Worm (Caenorhabditis elegans) whole organism, mixed stage, embryonic: ENCODE results near the gene nspd-4.

Experiments
- blmp-1 ChIP-seq: fragments of 150-350 bp; optimal IDR thresholded peaks from 2 replicates; lab custom pipeline; 2014; ENCODE audit warnings: missing biosample characterization, missing genetic modification characterization
- ceh-39 ChIP-seq: fragments of 150-350 bp; optimal IDR thresholded peaks from 2 replicates; lab custom pipeline; 2014; ENCODE audit warnings: missing biosample characterization, missing genetic modification characterization
- ceh-43 ChIP-seq: fragments of 200-800 bp; sonication (Bioruptor generic); optimal IDR thresholded peaks from 2 replicates; lab custom pipeline; 2018; ENCODE audit warnings: mild to moderate bottlenecking, missing genetic modification characterization, moderate library complexity, missing compliant biosample characterization
- ceh-83 ChIP-seq: fragments of 200-800 bp; sonication (Bioruptor generic); optimal IDR thresholded peaks from 2 replicates; lab custom pipeline; 2018; ENCODE audit warnings: mild to moderate bottlenecking, missing genetic modification characterization, missing compliant biosample characterization
- ces-1 ChIP-seq: fragments of 150-350 bp; optimal IDR thresholded peaks from 2 replicates; lab custom pipeline; 2014; ENCODE audit warnings: missing biosample characterization, missing genetic modification reagents, missing genetic modification characterization
- cnd-1 ChIP-seq: fragments of 200-800 bp; sonication (Bioruptor generic); optimal IDR thresholded peaks from 2 replicates; lab custom pipeline; 2018; ENCODE audit warnings: mild to moderate bottlenecking, missing genetic modification characterization, missing compliant biosample characterization
- drap-1 ChIP-seq: fragments of 200-800 bp; sonication (Bioruptor generic); optimal IDR thresholded peaks from 3 replicates; lab custom pipeline; 2018; ENCODE audit warnings: mild to moderate bottlenecking, missing genetic modification characterization, missing compliant biosample characterization
- elt-1 ChIP-seq: sonication (generic microtip); optimal IDR thresholded peaks from 2 replicates; lab custom pipeline; 2017; ENCODE audit warnings: missing genetic modification characterization, mild to moderate bottlenecking, missing compliant biosample characterization, antibody characterized with exemption, moderate library complexity, borderline replicate concordance; ENCODE audit not compliant: insufficient read depth
- elt-3 ChIP-seq: fragments of 150-350 bp; optimal IDR thresholded peaks from 2 replicates; lab custom pipeline; 2014; ENCODE audit warnings: missing biosample characterization, missing genetic modification characterization
- flh-1 ChIP-seq: fragments of 200-800 bp; sonication (Bioruptor generic); optimal IDR thresholded peaks from 2 replicates; lab custom pipeline; 2018; ENCODE audit warnings: mild to moderate bottlenecking, missing genetic modification characterization, moderate library complexity, missing compliant biosample characterization
- hlh-1 ChIP-seq: fragments of 150-350 bp; optimal IDR thresholded peaks from 2 replicates; lab custom pipeline; 2014; ENCODE audit warnings: missing biosample characterization, missing genetic modification reagents, missing genetic modification characterization
- lin-32 ChIP-seq: fragments of 200-800 bp; sonication (Bioruptor generic); optimal IDR thresholded peaks from 2 replicates; lab custom pipeline; 2018; ENCODE audit warnings: mild to moderate bottlenecking, missing genetic modification characterization, missing compliant biosample characterization
- lsy-2 ChIP-seq: fragments of 150-350 bp; optimal IDR thresholded peaks from 2 replicates; lab custom pipeline; 2014; ENCODE audit warnings: missing biosample characterization, missing genetic modification characterization
- mab-5 ChIP-seq: fragments of 150-350 bp; optimal IDR thresholded peaks from 2 replicates; lab custom pipeline; 2014; ENCODE audit warnings: missing biosample characterization, missing genetic modification characterization
- nhr-2 ChIP-seq: fragments of 150-350 bp; optimal IDR thresholded peaks from 2 replicates; lab custom pipeline; 2014; ENCODE audit warnings: missing biosample characterization, missing genetic modification characterization
- nhr-237 ChIP-seq: fragments of 150-350 bp; optimal IDR thresholded peaks from 2 replicates; lab custom pipeline; 2014; ENCODE audit warnings: missing biosample characterization, missing genetic modification characterization
- nhr-28 ChIP-seq: fragments of 150-350 bp; optimal IDR thresholded peaks from 2 replicates; lab custom pipeline; 2014; ENCODE audit warnings: missing biosample characterization, missing genetic modification characterization
- nhr-76 ChIP-seq: sonication (generic microtip); optimal IDR thresholded peaks from 2 replicates; lab custom pipeline; 2017; ENCODE audit warnings: missing biosample characterization, missing genetic modification characterization
- pha-4 ChIP-seq: fragments of 150-350 bp; optimal IDR thresholded peaks from 2 replicates; lab custom pipeline; 2018; ENCODE audit warnings: missing biosample characterization, missing genetic modification reagents, missing genetic modification characterization
- sem-2 ChIP-seq: fragments of 200-800 bp; sonication (Bioruptor generic); optimal IDR thresholded peaks from 2 replicates; lab custom pipeline; 2018; ENCODE audit warnings: mild to moderate bottlenecking, missing genetic modification characterization, missing compliant biosample characterization
- sptf-1 ChIP-seq: sonication (generic microtip); optimal IDR thresholded peaks from 2 replicates; lab custom pipeline; 2017; ENCODE audit warnings: mild to moderate bottlenecking, missing genetic modification characterization, moderate library complexity, missing compliant biosample characterization
- tbx-8 ChIP-seq: fragments of 200-800 bp; sonication (Bioruptor generic); optimal IDR thresholded peaks from 2 replicates; lab custom pipeline; 2018; ENCODE audit warnings: mild to moderate bottlenecking, missing genetic modification characterization, moderate library complexity, missing compliant biosample characterization
- unc-120 ChIP-seq: sonication (generic microtip); optimal IDR thresholded peaks from 2 replicates; lab custom pipeline; 2017; ENCODE audit warnings: missing genetic modification characterization, missing compliant biosample characterization; ENCODE audit not compliant: poor library complexity, severe bottlenecking
- unc-39 ChIP-seq: fragments of 150-350 bp; optimal IDR thresholded peaks from 2 replicates; lab custom pipeline; 2014; ENCODE audit warnings: missing biosample characterization, missing genetic modification characterization
- zip-8 ChIP-seq: fragments of 150-350 bp; optimal IDR thresholded peaks from 2 replicates; lab custom pipeline; 2014; ENCODE audit warnings: missing biosample characterization, missing genetic modification characterization
- ztf-11 ChIP-seq: fragments of 150-350 bp; optimal IDR thresholded peaks from 2 replicates; lab custom pipeline; 2014; ENCODE audit warnings: missing biosample characterization, missing genetic modification characterization

The nspd-4 gene

DNA sequence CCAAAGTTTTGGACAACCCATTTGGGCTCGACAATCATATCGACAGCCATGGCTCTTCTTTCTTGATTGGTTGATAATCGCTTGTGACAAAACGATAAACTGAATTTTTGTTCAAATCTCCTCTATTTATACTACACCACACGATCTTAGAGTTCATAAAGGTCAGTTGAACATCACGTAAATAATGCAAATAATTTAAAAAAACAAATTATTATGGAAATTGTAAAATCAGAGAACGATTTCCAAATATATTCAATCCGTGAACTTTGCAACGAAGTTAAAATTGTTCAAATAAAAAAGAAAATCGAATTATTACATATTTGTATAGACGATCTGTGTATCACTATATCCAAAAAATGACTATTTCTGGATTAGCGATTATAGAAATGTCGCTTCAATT, 20.9 kb downstream of the nspd-4 start, which contains the start of the genes mpst-4 and F11G11.14:
TSS of gene mpst-4 (minus strand) at position 101 of the 400 bp plus-strand sequence.
TSS of gene F11G11.14 (plus strand) at position 325 of the 400 bp plus-strand sequence.
- TF ChIP-seq nhr-76 (no peak), zip-8 (tag; lab: Kevin White, UChicago) (no peak), nhr-2 (tag; lab: Kevin White, UChicago) (no peak)

DNA sequence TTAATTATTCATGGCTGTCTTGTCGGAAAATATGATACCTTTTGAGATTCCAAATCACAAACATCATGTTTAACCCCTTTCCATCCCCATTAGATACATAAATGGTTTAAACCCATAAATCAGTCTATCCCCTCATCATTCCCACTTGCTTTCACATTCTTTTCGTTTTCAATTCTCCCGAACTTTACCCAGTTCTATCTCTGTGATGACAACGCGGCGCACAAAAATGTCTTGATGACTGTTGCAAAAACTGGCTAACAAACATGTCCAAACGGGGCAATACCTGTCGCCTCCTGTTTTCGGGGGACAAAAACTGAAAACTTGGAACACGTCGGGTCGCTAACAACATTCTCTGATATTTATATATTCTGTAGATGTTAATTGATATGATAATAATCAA, 23.6 kb downstream of the nspd-4 start:
- no peak for TF ChIP-seq unc-39 (tag; lab: Kevin White, UChicago)
- TF ChIP-seq flh-1 (GFP tag; lab: Kevin White, UChicago), result no peak
- TF ChIP-seq drap-1 (GFP tag; lab: Kevin White, UChicago), result no peak
- TF ChIP-seq sem-2 (GFP tag; lab: Kevin White, UChicago), result no peak
- no peak for TF ChIP-seq ceh-43
- TF ChIP-seq hlh-1, result no peak
- no peak for TF ChIP-seq nhr-76
- no peak for TF ChIP-seq tbx-8
- no peak for TF ChIP-seq lin-32 (GFP tag; lab: Kevin White, UChicago)
- TF ChIP-seq nhr-237 (tag; lab: Kevin White, UChicago), result no peak
- no peak for TF ChIP-seq blmp-1 (tag; lab: Kevin White, UChicago)
- TF ChIP-seq lsy-2, result no peak

ce11 chrII:4867476-4867875, 25.1 kb downstream of the nspd-4 start, which contains the start of gene col-17:
Gene col-17, minus strand, starts transcription at chrII:4867576.
- TF ChIP-seq drap-1 (GFP tag; lab: Kevin White, UChicago) (no peak), ceh-83 (GFP tag; lab: Kevin White, UChicago) (no peak), mab-5 (tag; lab: Kevin White, UChicago) (no peak), flh-1 (GFP tag; lab: Kevin White, UChicago) (no peak), elt-1 (tag; lab: Kevin White, UChicago) (no peak), nhr-237 (tag; lab: Kevin White, UChicago) (no peak)
- TF ChIP-seq, all 35 proteins: peak for 0

- TF ChIP-seq lin-32 (GFP tag; lab: Kevin White, UChicago) (no peak), lsy-2 (no peak), unc-120 (tag; lab: Kevin White, UChicago) (no peak)
Measured at ce11 chrII:4869793-4870343, 27.5 kb downstream of the nspd-4 start.

- TF ChIP-seq unc-39 (tag; lab: Kevin White, UChicago), result no peak
Measured at ce11 chrII:4870691-4871090, 28.3 kb downstream of the nspd-4 start, which contains the start of gene col-20. Gene col-20, minus strand, starts transcription at chrII:4870791.

DNA sequence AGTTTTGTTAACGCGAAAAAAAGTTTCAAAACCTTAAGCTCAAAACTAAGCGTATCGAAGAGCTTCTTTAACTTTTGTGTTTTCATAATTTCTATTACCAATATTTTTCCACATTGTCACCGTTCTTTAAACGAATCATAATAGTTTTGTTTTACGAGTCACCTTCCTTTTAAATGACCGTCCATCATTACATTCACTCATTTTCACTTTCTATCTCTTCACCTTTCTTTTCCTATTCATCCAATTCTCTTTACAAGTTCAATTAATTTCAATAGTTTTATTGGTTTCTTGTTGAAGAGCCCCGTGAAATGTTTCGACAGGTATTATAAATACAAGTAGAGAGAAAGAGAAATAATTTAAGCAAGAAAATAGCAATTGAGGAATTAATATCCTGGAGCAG, 29.4 kb downstream of the nspd-4 start:
- TF ChIP-seq elt-1 (tag; lab: Kevin White, UChicago) (no peak), unc-39 (tag; lab: Kevin White, UChicago) (no peak), pha-4 (tag; lab: Kevin White, UChicago) (no peak), flh-1 (GFP tag; lab: Kevin White, UChicago) (no peak), sem-2 (GFP tag; lab: Kevin White, UChicago) (no peak), mab-5 (tag; lab: Kevin White, UChicago) (no peak), elt-3 (tag; lab: Kevin White, UChicago) (no peak), sptf-1 (tag; lab: Kevin White, UChicago) (no peak), ces-1 (GFP tag; lab: Kevin White, UChicago) (no peak), ceh-39 (no peak), lin-32 (GFP tag; lab: Kevin White, UChicago) (no peak), cnd-1 (no peak), nhr-28 (tag; lab: Kevin White, UChicago) (no peak), unc-120 (tag; lab: Kevin White, UChicago) (no peak)

DNA sequence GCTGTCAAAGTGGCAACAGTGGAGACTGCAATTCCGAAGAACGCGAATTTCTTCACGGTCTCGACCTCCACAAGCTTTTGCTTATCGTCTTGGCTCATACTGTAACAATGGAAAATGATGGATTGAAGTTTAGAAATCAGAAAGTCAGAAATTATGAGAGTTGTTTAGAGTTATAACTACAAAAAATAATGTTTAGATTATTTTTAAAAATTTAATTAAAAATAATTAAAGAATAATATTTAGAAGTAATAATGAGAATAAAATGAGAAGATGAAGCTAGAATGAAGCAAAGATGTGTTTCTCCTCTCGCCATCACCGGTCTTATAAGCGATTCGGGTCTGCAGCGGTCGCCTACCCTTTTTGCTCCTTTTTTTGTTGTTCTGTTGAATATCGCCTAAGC, 30.6 kb downstream of the nspd-4 start, which contains the start of gene col-73:
TSS of gene col-73 (minus strand) at position 101 of the 400 bp plus-strand sequence.
- TF ChIP-seq flh-1 (GFP tag; lab: Kevin White, UChicago) (no peak), nhr-28 (tag; lab: Kevin White, UChicago) (no peak), ztf-11 (tag; lab: Kevin White, UChicago) (no peak), unc-39 (tag; lab: Kevin White, UChicago) (no peak), lsy-2 (no peak)
